Fruit fly (Drosophila melanogaster) whole organism, wandering third instar larva: ENCODE measurements around the gene CG9919.

ENCODE experiments used
- Abd-B ChIP-seq: fragments of >200 bp; optimal IDR thresholded peaks from 2 replicates; lab custom pipeline; 2017; ENCODE audit warnings: missing biosample characterization, missing genetic modification characterization
- CG32264 ChIP-seq: fragments of 200-800 bp; sonication (Bioruptor generic); optimal IDR thresholded peaks from 2 replicates; lab custom pipeline; 2016; ENCODE audit warnings: missing biosample characterization, missing genetic modification characterization
- CG9705 ChIP-seq: fragments of 200-800 bp; sonication (Bioruptor generic); optimal IDR thresholded peaks from 2 replicates; lab custom pipeline; 2018; ENCODE audit warnings: missing biosample characterization, mild to moderate bottlenecking, missing genetic modification characterization
- Dfd ChIP-seq: fragments of >200 bp; optimal IDR thresholded peaks from 2 replicates; lab custom pipeline; 2017; ENCODE audit warnings: missing biosample characterization, missing genetic modification characterization
- Dif ChIP-seq: fragments of 200-275, 200-300 bp; sonication (Bioruptor generic); optimal IDR thresholded peaks from 2 replicates; lab custom pipeline; 2018; ENCODE audit warnings: missing biosample characterization, missing genetic modification characterization; ENCODE audit not compliant: partially characterized antibody
- HLH106 ChIP-seq: fragments of 200-800 bp; optimal IDR thresholded peaks from 3 replicates; lab custom pipeline; 2019; ENCODE audit warnings: missing biosample characterization, mild to moderate bottlenecking, missing genetic modification characterization, moderate library complexity
- Hnf4 ChIP-seq: fragments of 200-800 bp; sonication (Bioruptor generic); optimal IDR thresholded peaks from 2 replicates; lab custom pipeline; 2016; ENCODE audit warnings: missing biosample characterization, mild to moderate bottlenecking, missing genetic modification characterization
- Hr78 ChIP-seq: fragments of >200 bp; optimal IDR thresholded peaks from 2 replicates; lab custom pipeline; 2017; ENCODE audit warnings: missing biosample characterization, missing genetic modification characterization
- Jra ChIP-seq: sonication (Bioruptor generic); optimal IDR thresholded peaks from 2 replicates; lab custom pipeline; 2016; ENCODE audit warnings: missing biosample characterization, missing genetic modification characterization
- Myc ChIP-seq: fragments of >200 bp; optimal IDR thresholded peaks from 2 replicates; lab custom pipeline; 2017
- OdsH ChIP-seq: fragments of 200-800 bp; sonication (Bioruptor generic); optimal IDR thresholded peaks from 2 replicates; lab custom pipeline; 2016; ENCODE audit warnings: missing biosample characterization, mild to moderate bottlenecking, missing genetic modification characterization
- Rel ChIP-seq, 2 experiments: fragments of 200-800 bp; sonication (Bioruptor generic) in 1 of 2; optimal IDR thresholded peaks; 2 replicates in 1 of 2; 3 replicates in 1 of 2; lab custom pipeline; 2016 to 2019; ENCODE audit warnings: mild to moderate bottlenecking in 2 of 2, missing biosample characterization in 2 of 2, missing genetic modification characterization in 2 of 2, moderate library complexity in 1 of 2
- Sp1 ChIP-seq: fragments of 200-800 bp; sonication (Bioruptor generic); optimal IDR thresholded peaks from 3 replicates; lab custom pipeline; 2019; ENCODE audit warnings: missing biosample characterization, mild to moderate bottlenecking, missing genetic modification characterization, moderate library complexity
- Vsx2 ChIP-seq: fragments of 200-300, 225-300 bp; sonication (Bioruptor generic); optimal IDR thresholded peaks from 2 replicates; lab custom pipeline; 2018; ENCODE audit warnings: missing biosample characterization, missing genetic modification characterization; ENCODE audit not compliant: partially characterized antibody
- br ChIP-seq: fragments of 200-800 bp; sonication (Bioruptor generic); optimal IDR thresholded peaks from 2 replicates; lab custom pipeline; 2016; ENCODE audit warnings: missing biosample characterization, missing genetic modification characterization
- brk ChIP-seq: fragments of 200-800 bp; sonication (Bioruptor generic); optimal IDR thresholded peaks from 2 replicates; lab custom pipeline; 2016; ENCODE audit warnings: missing biosample characterization, mild to moderate bottlenecking, missing genetic modification characterization
- dl ChIP-seq, 2 experiments: fragments of 175-275, 200-275 bp in 1 of 2; fragments of 200-275 bp in 1 of 2; sonication (Bioruptor generic); optimal IDR thresholded peaks; lab custom pipeline; 2018; ENCODE audit warnings: mild to moderate bottlenecking in 2 of 2, missing biosample characterization in 2 of 2, missing genetic modification characterization in 2 of 2, moderate library complexity in 2 of 2; ENCODE audit not compliant: partially characterized antibody in 2 of 2, insufficient read depth in 1 of 2
- dmrt93B ChIP-seq: fragments of 200-800 bp; sonication (Bioruptor generic); optimal IDR thresholded peaks from 2 replicates; lab custom pipeline; 2018; ENCODE audit warnings: missing biosample characterization, mild to moderate bottlenecking, missing genetic modification characterization
- dsf ChIP-seq: sonication (Bioruptor generic); optimal IDR thresholded peaks from 2 replicates; lab custom pipeline; 2016; ENCODE audit warnings: missing biosample characterization, missing genetic modification characterization, borderline replicate concordance
- ey ChIP-seq: fragments of 200-800 bp; sonication (Bioruptor generic); optimal IDR thresholded peaks from 2 replicates; lab custom pipeline; 2016; ENCODE audit warnings: missing biosample characterization, missing genetic modification characterization
- foxo ChIP-seq, 2 experiments: fragments of 200-800 bp; sonication (Bioruptor generic); optimal IDR thresholded peaks; 2 replicates in 1 of 2; 3 replicates in 1 of 2; lab custom pipeline; 2016 to 2017; ENCODE audit warnings: missing biosample characterization in 2 of 2, missing genetic modification characterization in 2 of 2
- fru ChIP-seq: fragments of 200-800 bp; sonication (Bioruptor generic); optimal IDR thresholded peaks from 3 replicates; lab custom pipeline; 2016; ENCODE audit warnings: missing biosample characterization, mild to moderate bottlenecking, missing genetic modification characterization
- h ChIP-seq: fragments of 200-800 bp; sonication (Bioruptor generic); optimal IDR thresholded peaks from 3 replicates; lab custom pipeline; 2016; ENCODE audit warnings: missing biosample characterization, mild to moderate bottlenecking, missing genetic modification characterization
- pan ChIP-seq: fragments of >200 bp; optimal IDR thresholded peaks from 2 replicates; lab custom pipeline; 2017
- psq ChIP-seq: fragments of 200-800 bp; sonication (Bioruptor generic); optimal IDR thresholded peaks from 3 replicates; lab custom pipeline; 2017; ENCODE audit warnings: missing biosample characterization, mild to moderate bottlenecking, missing genetic modification characterization, moderate library complexity
- rgr ChIP-seq: fragments of 200-800 bp; sonication (Bioruptor generic); optimal IDR thresholded peaks from 3 replicates; lab custom pipeline; 2016; ENCODE audit warnings: missing biosample characterization, mild to moderate bottlenecking, missing genetic modification characterization
- sage ChIP-seq: fragments of 200-800 bp; sonication (Bioruptor generic); optimal IDR thresholded peaks from 2 replicates; lab custom pipeline; 2016; ENCODE audit warnings: missing biosample characterization, mild to moderate bottlenecking, missing genetic modification characterization
- tai ChIP-seq: sonication (Bioruptor generic); optimal IDR thresholded peaks from 2 replicates; lab custom pipeline; 2016; ENCODE audit warnings: missing biosample characterization, missing genetic modification characterization
- usp ChIP-seq: fragments of >200 bp; optimal IDR thresholded peaks from 2 replicates; lab custom pipeline; 2017; ENCODE audit warnings: missing biosample characterization, missing genetic modification characterization
- woc ChIP-seq: sonication (Bioruptor generic); optimal IDR thresholded peaks from 2 replicates; lab custom pipeline; 2016; ENCODE audit warnings: missing biosample characterization, mild to moderate bottlenecking, missing genetic modification characterization

Gene CG9919

dm6 chrX:16278783-16279182 is 51.8 kb downstream of the CG9919 start:
- TF ChIP-seq woc (GFP tag; lab: Kevin White, UChicago) (peak; percentile 27), Rel (GFP tag; optimal IDR thresholded peaks at IDR 0.05; lab: Kevin White, UChicago) (peak; percentile 71), Rel (tag; optimal IDR thresholded peaks at IDR 0.05; lab: Kevin White, UChicago) (peak; percentile 76), Dfd (GFP tag; lab: Kevin White, UChicago) (no peak), foxo (GFP tag; optimal IDR thresholded peaks at IDR 0.05; lab: Kevin White, UChicago) (peak in 1 of 2 experiments; percentile 79), dl (GFP tag; optimal IDR thresholded peaks at IDR 0.05; lab: Kevin White, UChicago; ENCODE audit: insufficient read depth in 1 of 2, partially characterized antibody in 2 of 2) (peak in 1 of 2 experiments; percentile 12), dsf (GFP tag; lab: Kevin White, UChicago) (no peak), h (peak; percentile 81), brk (GFP tag; lab: Kevin White, UChicago) (peak; percentile 11), CG32264 (GFP tag; lab: Kevin White, UChicago) (peak; percentile 54), Dif (GFP tag; lab: Kevin White, UChicago) (peak; percentile 28), Jra (GFP tag; lab: Kevin White, UChicago) (no peak), tai (GFP tag; lab: Kevin White, UChicago) (peak; percentile 6), Vsx2 (peak; percentile 72), Hnf4 (GFP tag; lab: Kevin White, UChicago) (peak; percentile 68), Sp1 (GFP tag; lab: Kevin White, UChicago) (peak; percentile 93), CG9705 (GFP tag; lab: Kevin White, UChicago) (peak; percentile 88), Hr78 (no peak), OdsH (peak; percentile 83), Abd-B (GFP tag; lab: Kevin White, UChicago) (no peak), pan (lab: Kevin White, UChicago) (no peak), usp (GFP tag; lab: Kevin White, UChicago) (no peak), rgr (GFP tag; lab: Kevin White, UChicago) (peak; percentile 84), dmrt93B (peak; percentile 71), ey (GFP tag; lab: Kevin White, UChicago) (peak; percentile 81), sage (GFP tag; lab: Kevin White, UChicago) (peak; percentile 70), br (GFP tag; lab: Kevin White, UChicago) (peak; percentile 86), Myc (lab: Kevin White, UChicago) (no peak), HLH106 (tag; lab: Kevin White, UChicago) (peak; percentile 92), fru (GFP tag; lab: Kevin White, UChicago) (peak; percentile 73), psq (GFP tag; lab: Kevin White, UChicago) (peak; percentile 18)
